Worm (Caenorhabditis elegans) whole organism, early embryonic: ENCODE data around the gene F49E2.2.

Experiments used
- B0310.2 ChIP-seq: sonication (generic microtip); optimal IDR thresholded peaks from 2 replicates; lab custom pipeline; 2016; ENCODE audit warnings: mild to moderate bottlenecking, missing genetic modification characterization, missing compliant biosample characterization
- F13C5.2 ChIP-seq: sonication (generic microtip); optimal IDR thresholded peaks from 2 replicates; lab custom pipeline; 2017; ENCODE audit warnings: mild to moderate bottlenecking, missing genetic modification characterization, inconsistent platforms, missing compliant biosample characterization
- aly-1 ChIP-seq: sonication (generic microtip); optimal IDR thresholded peaks from 2 replicates; lab custom pipeline; 2016; ENCODE audit warnings: missing genetic modification characterization, missing compliant biosample characterization
- ama-1 ChIP-seq: fragments of 150-350 bp; optimal IDR thresholded peaks from 2 replicates; lab custom pipeline; 2014
- ceh-13 ChIP-seq: fragments of 200-800 bp; sonication (Bioruptor generic); optimal IDR thresholded peaks from 2 replicates; lab custom pipeline; 2018; ENCODE audit warnings: mild to moderate bottlenecking, missing genetic modification characterization, missing compliant biosample characterization
- ceh-36 ChIP-seq: sonication (generic microtip); optimal IDR thresholded peaks from 2 replicates; lab custom pipeline; 2016; ENCODE audit warnings: missing genetic modification characterization, inconsistent platforms, missing compliant biosample characterization
- ets-7 ChIP-seq: sonication (generic microtip); optimal IDR thresholded peaks from 2 replicates; lab custom pipeline; 2016; ENCODE audit warnings: missing genotype, missing genetic modification characterization, missing compliant biosample characterization
- flt-1 ChIP-seq: fragments of 200-800 bp; sonication (Bioruptor generic); IDR thresholded peaks from 2 replicates; pipeline ENCODE4 v1.3.6; 2022; ENCODE audit warnings: missing genetic modification characterization, missing compliant biosample characterization
- hmbx-1 ChIP-seq: sonication (generic microtip); optimal IDR thresholded peaks from 2 replicates; lab custom pipeline; 2016; ENCODE audit warnings: mild to moderate bottlenecking, missing genetic modification characterization, missing compliant biosample characterization
- hmg-4 ChIP-seq: fragments of 200-800 bp; sonication (Bioruptor generic); optimal IDR thresholded peaks from 2 replicates; lab custom pipeline; 2018; ENCODE audit warnings: mild to moderate bottlenecking, missing genetic modification characterization, missing compliant biosample characterization
- hnd-1 ChIP-seq: sonication (generic microtip); optimal IDR thresholded peaks from 2 replicates; lab custom pipeline; 2016; ENCODE audit warnings: missing genetic modification characterization, missing compliant biosample characterization
- pes-1 ChIP-seq: fragments of 200-800 bp; sonication (Bioruptor generic); IDR thresholded peaks from 2 replicates; pipeline ENCODE4 v1.3.6; 2022; ENCODE audit warnings: missing genetic modification reagents, missing genetic modification characterization, missing compliant biosample characterization
- scrt-1 ChIP-seq: fragments of 200-800 bp; sonication (Bioruptor generic); IDR thresholded peaks from 2 replicates; pipeline ENCODE4 v1.3.6; 2022; ENCODE audit warnings: missing genetic modification characterization, missing compliant biosample characterization
- sea-1 ChIP-seq: fragments of 200-800 bp; sonication (Bioruptor generic); conservative IDR thresholded peaks from 2 replicates; pipeline ENCODE4 v1.3.6; 2022; ENCODE audit warnings: missing genetic modification characterization, missing compliant biosample characterization
- tbx-11 ChIP-seq: fragments of 200-800 bp; sonication (Bioruptor generic); IDR thresholded peaks from 2 replicates; pipeline ENCODE4 v1.3.6; 2022; ENCODE audit warnings: missing genetic modification characterization, missing compliant biosample characterization
- tbx-37 ChIP-seq: fragments of 200-800 bp; sonication (Bioruptor generic); conservative IDR thresholded peaks from 2 replicates; pipeline ENCODE4 v1.3.6; 2022; ENCODE audit warnings: missing genetic modification reagents, missing genetic modification characterization, missing compliant biosample characterization
- tra-4 ChIP-seq: sonication (generic microtip); optimal IDR thresholded peaks from 2 replicates; lab custom pipeline; 2017; ENCODE audit warnings: missing genetic modification characterization, missing compliant biosample characterization

The F49E2.2 gene

ce11 chrX:9536008-9536407, 30.5 kb upstream of the F49E2.2 start:
- no peak for TF ChIP-seq sea-1 (GFP tag; lab: Robert Waterston, UW)
- TF ChIP-seq ama-1 (lab: Kevin White, UChicago): no peak
- no peak for TF ChIP-seq tra-4 (tag; lab: Kevin White, UChicago)
- TF ChIP-seq tbx-37 (GFP tag; lab: Robert Waterston, UW): no peak
- no peak for TF ChIP-seq B0310.2 (tag; lab: Kevin White, UChicago)
- TF ChIP-seq hnd-1: no peak
- no peak for TF ChIP-seq hmg-4 (GFP tag; lab: Kevin White, UChicago)
- TF ChIP-seq F13C5.2: no peak

- no peak for TF ChIP-seq hmg-4 (GFP tag; lab: Kevin White, UChicago)
- TF ChIP-seq hmbx-1 (tag; lab: Kevin White, UChicago): no peak
- no peak for TF ChIP-seq hnd-1
- TF ChIP-seq tbx-11 (GFP tag; lab: Robert Waterston, UW): no peak
- TF ChIP-seq B0310.2 (tag; lab: Kevin White, UChicago): no peak
- TF ChIP-seq ceh-13 (GFP tag; lab: Kevin White, UChicago): no peak
- TF ChIP-seq ama-1 (lab: Kevin White, UChicago): no peak
- TF ChIP-seq flt-1 (GFP tag; lab: Robert Waterston, UW): no peak
- no peak for TF ChIP-seq F13C5.2
Measured at ce11 chrX:9536665-9537064, 29.9 kb upstream of the F49E2.2 start, which contains the start of gene C07B5.8. Gene C07B5.8, minus strand, starts transcription at chrX:9536765.

ce11 chrX:9537538-9538172, 28.9 kb upstream of the F49E2.2 start:
- TF ChIP-seq F13C5.2 (no peak), ceh-36 (tag; lab: Kevin White, UChicago) (no peak), ceh-13 (GFP tag; lab: Kevin White, UChicago) (no peak), scrt-1 (GFP tag; lab: Robert Waterston, UW) (no peak), hmg-4 (GFP tag; lab: Kevin White, UChicago) (no peak), tra-4 (tag; lab: Kevin White, UChicago) (no peak), tbx-37 (GFP tag; lab: Robert Waterston, UW) (no peak), flt-1 (GFP tag; lab: Robert Waterston, UW) (no peak), B0310.2 (tag; lab: Kevin White, UChicago) (no peak), tbx-11 (GFP tag; lab: Robert Waterston, UW) (no peak), ama-1 (lab: Kevin White, UChicago) (no peak), hnd-1 (no peak)

ce11 chrX:9539294-9540030, 27.1 kb upstream of the F49E2.2 start, which contains the start of gene nuc-1:
Gene nuc-1, plus strand, starts transcription at chrX:9539905.
- TF ChIP-seq hnd-1 (no peak), ceh-13 (GFP tag; lab: Kevin White, UChicago) (no peak), sea-1 (GFP tag; lab: Robert Waterston, UW) (no peak), ets-7 (no peak)

ce11 chrX:9540464-9540863, 26.1 kb upstream of the F49E2.2 start:
- no peak for TF ChIP-seq pes-1
- TF ChIP-seq tbx-11 (GFP tag; lab: Robert Waterston, UW): no peak
- no peak for TF ChIP-seq ama-1 (lab: Kevin White, UChicago)
- TF ChIP-seq sea-1 (GFP tag; lab: Robert Waterston, UW): no peak
- no peak for TF ChIP-seq hnd-1
- TF ChIP-seq flt-1 (GFP tag; lab: Robert Waterston, UW): no peak
- no peak for TF ChIP-seq hmg-4 (GFP tag; lab: Kevin White, UChicago)
- TF ChIP-seq ets-7: no peak
- TF ChIP-seq scrt-1 (GFP tag; lab: Robert Waterston, UW): no peak
- no peak for TF ChIP-seq ceh-36 (tag; lab: Kevin White, UChicago)
- no peak for TF ChIP-seq tbx-37 (GFP tag; lab: Robert Waterston, UW)
- no peak for TF ChIP-seq hmbx-1 (tag; lab: Kevin White, UChicago)
- TF ChIP-seq F13C5.2: no peak
- no peak for TF ChIP-seq aly-1
- no peak for TF ChIP-seq B0310.2 (tag; lab: Kevin White, UChicago)
- TF ChIP-seq tra-4 (tag; lab: Kevin White, UChicago): no peak
- TF ChIP-seq ceh-13 (GFP tag; lab: Kevin White, UChicago): no peak

ce11 chrX:9543352-9543751, 23.2 kb upstream of the F49E2.2 start, which contains the start of gene F49E2.5:
Gene F49E2.5, plus strand, starts transcription at chrX:9543652.
- TF ChIP-seq hnd-1 (no peak), ceh-36 (tag; lab: Kevin White, UChicago) (no peak), hmg-4 (GFP tag; lab: Kevin White, UChicago) (no peak), tbx-37 (GFP tag; lab: Robert Waterston, UW) (no peak), aly-1 (no peak), scrt-1 (GFP tag; lab: Robert Waterston, UW) (no peak), tbx-11 (GFP tag; lab: Robert Waterston, UW) (no peak), B0310.2 (tag; lab: Kevin White, UChicago) (no peak), ets-7 (no peak), ceh-13 (GFP tag; lab: Kevin White, UChicago) (no peak), hmbx-1 (tag; lab: Kevin White, UChicago) (no peak), pes-1 (no peak)

ce11 chrX:9544405-9544804, 22.1 kb upstream of the F49E2.2 start:
- TF ChIP-seq tbx-37 (GFP tag; lab: Robert Waterston, UW) (no peak), ama-1 (lab: Kevin White, UChicago) (no peak), hmg-4 (GFP tag; lab: Kevin White, UChicago) (no peak), tra-4 (tag; lab: Kevin White, UChicago) (no peak), ets-7 (no peak), aly-1 (no peak), B0310.2 (tag; lab: Kevin White, UChicago) (no peak), pes-1 (no peak), hmbx-1 (tag; lab: Kevin White, UChicago) (no peak), ceh-13 (GFP tag; lab: Kevin White, UChicago) (no peak)
